Worm (Caenorhabditis elegans) whole organism, L4 larva: Measurements from ENCODE around the gene B0563.1.

Experiments used
- R02D3.7 ChIP-seq: fragments of 150-350 bp; sonication (generic microtip); optimal IDR thresholded peaks from 3 replicates; lab custom pipeline; 2014; ENCODE audit warnings: missing biosample characterization, missing genetic modification characterization
- T20F7.1 ChIP-seq: fragments of 200-800 bp; sonication (Bioruptor generic); optimal IDR thresholded peaks from 2 replicates; lab custom pipeline; 2018; ENCODE audit warnings: mild to moderate bottlenecking, missing genetic modification characterization, missing compliant biosample characterization
- dpl-1 ChIP-seq: fragments of 150-350 bp; optimal IDR thresholded peaks from 2 replicates; lab custom pipeline; 2014; ENCODE audit warnings: missing biosample characterization, missing genetic modification reagents, missing genetic modification characterization
- hlh-11 ChIP-seq: fragments of 200-800 bp; sonication (Bioruptor generic); optimal IDR thresholded peaks from 2 replicates; lab custom pipeline; 2018; ENCODE audit warnings: mild to moderate bottlenecking, missing genetic modification characterization, missing compliant biosample characterization
- lin-15B ChIP-seq: fragments of 150-350 bp; sonication (generic microtip); optimal IDR thresholded peaks from 3 replicates; lab custom pipeline; 2014; ENCODE audit warnings: missing biosample characterization, missing genetic modification characterization
- nhr-41 ChIP-seq: fragments of 200-800 bp; sonication (Bioruptor generic); IDR thresholded peaks from 2 replicates; pipeline ENCODE4 v1.3.6; 2022; ENCODE audit warnings: missing genetic modification reagents, missing genetic modification characterization, missing compliant biosample characterization
- nhr-6 ChIP-seq: fragments of 150-350 bp; optimal IDR thresholded peaks from 2 replicates; lab custom pipeline; 2014; ENCODE audit warnings: missing biosample characterization, missing genetic modification characterization
- nhr-77 ChIP-seq: fragments of 150-350 bp; optimal IDR thresholded peaks from 2 replicates; lab custom pipeline; 2014; ENCODE audit warnings: missing biosample characterization, missing genetic modification characterization
- spr-3 ChIP-seq: fragments of 200-800 bp; sonication (Bioruptor generic); optimal IDR thresholded peaks from 2 replicates; lab custom pipeline; 2018; ENCODE audit warnings: mild to moderate bottlenecking, missing genetic modification characterization, missing compliant biosample characterization
- unc-130 ChIP-seq: sonication (generic microtip); optimal IDR thresholded peaks from 2 replicates; lab custom pipeline; 2016; ENCODE audit warnings: missing genetic modification reagents, missing genetic modification characterization, missing compliant biosample characterization
- unc-62 ChIP-seq, 3 experiments: fragments of 150-350 bp in 1 of 3; sonication (generic microtip); optimal IDR thresholded peaks in 2 of 3; peaks in 1 of 3; 1 replicate in 1 of 3; 2 replicates in 2 of 3; lab custom pipeline; 2014 to 2017; ENCODE audit warnings: missing biosample characterization in 3 of 3, missing genetic modification characterization in 3 of 3, missing genetic modification reagents in 3 of 3, missing genotype in 1 of 3
- zag-1 ChIP-seq: fragments of 150-350 bp; optimal IDR thresholded peaks from 2 replicates; lab custom pipeline; 2014; ENCODE audit warnings: missing biosample characterization, missing genetic modification characterization
- ztf-11 ChIP-seq: fragments of 150-350 bp; optimal IDR thresholded peaks from 2 replicates; lab custom pipeline; 2014; ENCODE audit warnings: missing biosample characterization, missing genetic modification characterization

ce11 chrX:9195375-9196098 is 24.2 kb downstream of the B0563.1 start:
- TF ChIP-seq spr-3 (GFP tag; lab: Kevin White, UChicago) (no peak), nhr-77 (tag; lab: Kevin White, UChicago) (no peak), T20F7.1 (GFP tag; lab: Kevin White, UChicago) (no peak), lin-15B (tag; lab: Kevin White, UChicago) (no peak), unc-62 (GFP tag; optimal IDR thresholded peaks at IDR 0.05 in 1 of 2; lab: Kevin White, UChicago) (peak in 1 of 2 experiments; percentile 77), unc-62 (tag; optimal IDR thresholded peaks at IDR 0.05; lab: Kevin White, UChicago) (no peak), unc-130 (no peak), ztf-11 (tag; lab: Kevin White, UChicago) (no peak), nhr-6 (tag; lab: Kevin White, UChicago) (no peak), dpl-1 (GFP tag; lab: Kevin White, UChicago) (no peak), zag-1 (tag; lab: Kevin White, UChicago) (no peak), hlh-11 (tag; lab: Kevin White, UChicago) (no peak), R02D3.7 (tag; lab: Kevin White, UChicago) (no peak), nhr-41 (GFP tag; lab: Robert Waterston, UW) (no peak)
